Worm (Caenorhabditis elegans) whole organism, L4 larva: ENCODE results near the gene F35F11.2.

ENCODE experiments used
- F26F4.8 ChIP-seq: fragments of 200-800 bp; sonication (Bioruptor generic); conservative IDR thresholded peaks from 2 replicates; pipeline ENCODE4 v1.3.6; 2022; ENCODE audit warnings: missing genetic modification characterization, missing compliant biosample characterization
- F37D6.2 ChIP-seq: sonication (generic microtip); optimal IDR thresholded peaks from 2 replicates; lab custom pipeline; 2016; ENCODE audit warnings: mild to moderate bottlenecking, missing genetic modification characterization, missing compliant biosample characterization
- T20F7.1 ChIP-seq: fragments of 200-800 bp; sonication (Bioruptor generic); optimal IDR thresholded peaks from 2 replicates; lab custom pipeline; 2018; ENCODE audit warnings: mild to moderate bottlenecking, missing genetic modification characterization, missing compliant biosample characterization
- Y5F2A.4 ChIP-seq: fragments of 200-800 bp; sonication (Bioruptor generic); optimal IDR thresholded peaks from 2 replicates; lab custom pipeline; 2018; ENCODE audit warnings: mild to moderate bottlenecking, missing genetic modification characterization, missing compliant biosample characterization
- ZK546.5 ChIP-seq, 2 experiments: sonication (generic microtip); optimal IDR thresholded peaks; 2 replicates each; lab custom pipeline; 2017; ENCODE audit warnings: missing biosample characterization in 2 of 2, missing genetic modification characterization in 2 of 2
- aha-1 ChIP-seq: fragments of 150-350 bp; peaks from one replicate; lab custom pipeline; 2014; ENCODE audit warnings: missing biosample characterization, missing genetic modification characterization
- aly-2 ChIP-seq: sonication (generic microtip); optimal IDR thresholded peaks from 2 replicates; lab custom pipeline; 2018; ENCODE audit warnings: missing biosample characterization, missing genetic modification characterization
- arid-1 ChIP-seq: fragments of 200-800 bp; sonication (Bioruptor generic); conservative IDR thresholded peaks from 2 replicates; pipeline ENCODE4 v1.3.6; 2022; ENCODE audit warnings: missing genetic modification reagents, missing genetic modification characterization, missing compliant biosample characterization
- attf-4 ChIP-seq: sonication (generic microtip); optimal IDR thresholded peaks from 3 replicates; lab custom pipeline; 2017; ENCODE audit warnings: missing biosample characterization, missing genetic modification characterization
- ceh-28 ChIP-seq: fragments of 150-350 bp; optimal IDR thresholded peaks from 2 replicates; lab custom pipeline; 2014; ENCODE audit warnings: missing biosample characterization, missing genetic modification reagents, missing genetic modification characterization
- ceh-44 ChIP-seq: fragments of 200-800 bp; sonication (Bioruptor generic); IDR thresholded peaks from 2 replicates; pipeline ENCODE4 v1.3.6; 2022; ENCODE audit warnings: missing genetic modification reagents, missing genetic modification characterization, missing compliant biosample characterization
- ceh-82 ChIP-seq: sonication (generic microtip); optimal IDR thresholded peaks from 2 replicates; lab custom pipeline; 2017; ENCODE audit warnings: missing biosample characterization, missing genetic modification characterization
- ces-1 ChIP-seq: fragments of 150-350 bp; sonication (generic microtip); optimal IDR thresholded peaks from 4 replicates; lab custom pipeline; 2014; ENCODE audit warnings: missing biosample characterization, missing genetic modification reagents, missing genetic modification characterization
- cey-2 ChIP-seq: sonication (generic microtip); optimal IDR thresholded peaks from 3 replicates; lab custom pipeline; 2017; ENCODE audit warnings: missing genetic modification characterization, mild to moderate bottlenecking, missing compliant biosample characterization, antibody characterized with exemption, borderline replicate concordance; ENCODE audit not compliant: insufficient read depth
- daf-12 ChIP-seq: fragments of 150-350 bp; optimal IDR thresholded peaks from 2 replicates; lab custom pipeline; 2014; ENCODE audit warnings: missing biosample characterization, missing genetic modification reagents, missing genetic modification characterization
- dmd-6 ChIP-seq: fragments of 200-800 bp; sonication (Bioruptor generic); IDR thresholded peaks from 2 replicates; pipeline ENCODE4 v1.3.6; 2022; ENCODE audit warnings: missing genetic modification reagents, missing genetic modification characterization, missing compliant biosample characterization
- dmd-8 ChIP-seq: fragments of 200-800 bp; sonication (Bioruptor generic); IDR thresholded peaks from 2 replicates; pipeline ENCODE4 v1.3.6; 2022; ENCODE audit warnings: missing genetic modification characterization, missing compliant biosample characterization
- dmd-9 ChIP-seq: fragments of 200-800 bp; sonication (Bioruptor generic); IDR thresholded peaks from 2 replicates; pipeline ENCODE4 v1.3.6; 2022; ENCODE audit warnings: missing genetic modification reagents, missing genetic modification characterization, missing compliant biosample characterization
- dpl-1 ChIP-seq: fragments of 150-350 bp; optimal IDR thresholded peaks from 2 replicates; lab custom pipeline; 2014; ENCODE audit warnings: missing biosample characterization, missing genetic modification reagents, missing genetic modification characterization
- duxl-1 ChIP-seq: sonication (generic microtip); optimal IDR thresholded peaks from 2 replicates; lab custom pipeline; 2016; ENCODE audit warnings: mild to moderate bottlenecking, missing genetic modification characterization, moderate library complexity, missing compliant biosample characterization; ENCODE audit not compliant: poor library complexity
- dve-1 ChIP-seq: sonication (generic microtip); optimal IDR thresholded peaks from 2 replicates; lab custom pipeline; 2017; ENCODE audit warnings: antibody characterized with exemption, mild to moderate bottlenecking, missing genetic modification characterization, missing compliant biosample characterization; ENCODE audit not compliant: insufficient read depth
- egl-43 ChIP-seq: fragments of 200-800 bp; sonication (Bioruptor generic); IDR thresholded peaks from 2 replicates; pipeline ENCODE4 v1.3.6; 2022; ENCODE audit warnings: missing genetic modification reagents, missing genetic modification characterization, missing compliant biosample characterization
- fkh-10 ChIP-seq: fragments of 150-350 bp; optimal IDR thresholded peaks from 2 replicates; lab custom pipeline; 2014; ENCODE audit warnings: missing biosample characterization, missing genetic modification reagents, missing genetic modification characterization
- fos-1 ChIP-seq: fragments of 150-350 bp; optimal IDR thresholded peaks from 2 replicates; lab custom pipeline; 2014; ENCODE audit warnings: missing biosample characterization, missing genetic modification characterization
- gei-8 ChIP-seq: fragments of 200-800 bp; sonication (Bioruptor generic); optimal IDR thresholded peaks from 2 replicates; lab custom pipeline; 2018; ENCODE audit warnings: mild to moderate bottlenecking, missing genetic modification characterization, missing compliant biosample characterization
- hlh-11 ChIP-seq: fragments of 200-800 bp; sonication (Bioruptor generic); optimal IDR thresholded peaks from 2 replicates; lab custom pipeline; 2018; ENCODE audit warnings: mild to moderate bottlenecking, missing genetic modification characterization, missing compliant biosample characterization
- hmg-1.1 ChIP-seq: fragments of 200-800 bp; sonication (Bioruptor generic); IDR thresholded peaks from 2 replicates; pipeline ENCODE4 v1.3.6; 2022; ENCODE audit warnings: missing genetic modification reagents, missing genetic modification characterization, missing compliant biosample characterization
- jun-1 ChIP-seq: fragments of 150-350 bp; optimal IDR thresholded peaks from 2 replicates; lab custom pipeline; 2014; ENCODE audit warnings: missing biosample characterization, missing genetic modification reagents, missing genetic modification characterization
- lin-1 ChIP-seq: fragments of 200-800 bp; sonication (Bioruptor generic); IDR thresholded peaks from 2 replicates; pipeline ENCODE4 v1.3.6; 2022; ENCODE audit warnings: missing genetic modification reagents, missing genetic modification characterization, missing compliant biosample characterization
- lin-13 ChIP-seq: fragments of 150-350 bp; optimal IDR thresholded peaks from 2 replicates; lab custom pipeline; 2014; ENCODE audit warnings: missing biosample characterization, missing genetic modification reagents, missing genetic modification characterization
- lin-15B ChIP-seq: fragments of 150-350 bp; sonication (generic microtip); optimal IDR thresholded peaks from 3 replicates; lab custom pipeline; 2014; ENCODE audit warnings: missing biosample characterization, missing genetic modification characterization
- lin-29 ChIP-seq: fragments of 200-800 bp; sonication (Bioruptor generic); IDR thresholded peaks from 2 replicates; pipeline ENCODE4 v1.3.6; 2022; ENCODE audit warnings: missing genetic modification reagents, missing genetic modification characterization, missing compliant biosample characterization
- lin-38 ChIP-seq: fragments of 200-800 bp; sonication (Bioruptor generic); IDR thresholded peaks from 2 replicates; pipeline ENCODE4 v1.3.6; 2022; ENCODE audit warnings: missing genetic modification reagents, missing genetic modification characterization, missing compliant biosample characterization
- lin-39 ChIP-seq: fragments of 150-350 bp; optimal IDR thresholded peaks from 2 replicates; lab custom pipeline; 2014; ENCODE audit warnings: missing biosample characterization, missing genetic modification reagents, missing genetic modification characterization
- madf-9 ChIP-seq: fragments of 200-800 bp; sonication (Bioruptor generic); conservative IDR thresholded peaks from 2 replicates; pipeline ENCODE4 v1.3.6; 2022; ENCODE audit warnings: missing genetic modification reagents, missing genetic modification characterization, missing compliant biosample characterization
- mes-2 ChIP-seq: sonication (generic microtip); optimal IDR thresholded peaks from 2 replicates; lab custom pipeline; 2016; ENCODE audit warnings: missing genotype, mild to moderate bottlenecking, missing genetic modification characterization, missing compliant biosample characterization; ENCODE audit not compliant: poor library complexity, severe bottlenecking
- nhr-111 ChIP-seq: fragments of 200-800 bp; sonication (Bioruptor generic); optimal IDR thresholded peaks from 2 replicates; lab custom pipeline; 2018; ENCODE audit warnings: mild to moderate bottlenecking, missing genetic modification characterization, missing compliant biosample characterization
- nhr-42 ChIP-seq: fragments of 200-800 bp; sonication (Bioruptor generic); IDR thresholded peaks from 2 replicates; pipeline ENCODE4 v1.3.6; 2022; ENCODE audit warnings: missing genetic modification characterization, missing compliant biosample characterization
- nhr-6 ChIP-seq: fragments of 150-350 bp; optimal IDR thresholded peaks from 2 replicates; lab custom pipeline; 2014; ENCODE audit warnings: missing biosample characterization, missing genetic modification characterization
- nhr-76 ChIP-seq: fragments of 150-350 bp; optimal IDR thresholded peaks from 2 replicates; lab custom pipeline; 2014; ENCODE audit warnings: missing biosample characterization, missing genetic modification characterization
- rbr-2 ChIP-seq: sonication (generic microtip); optimal IDR thresholded peaks from 2 replicates; lab custom pipeline; 2016; ENCODE audit warnings: missing genotype, missing genetic modification characterization, missing compliant biosample characterization
- saeg-2 ChIP-seq: fragments of 200-800 bp; sonication (Bioruptor generic); IDR thresholded peaks from 2 replicates; pipeline ENCODE4 v1.3.6; 2022; ENCODE audit warnings: missing genetic modification reagents, missing genetic modification characterization, missing compliant biosample characterization
- set-16 ChIP-seq: fragments of 200-800 bp; sonication (Bioruptor generic); IDR thresholded peaks from 2 replicates; pipeline ENCODE4 v1.3.6; 2022; ENCODE audit warnings: missing genetic modification reagents, missing genetic modification characterization, missing compliant biosample characterization
- skn-1 ChIP-seq: fragments of 150-350 bp; optimal IDR thresholded peaks from 2 replicates; lab custom pipeline; 2014; ENCODE audit warnings: missing biosample characterization, missing genetic modification characterization
- snpc-4 ChIP-seq: fragments of 150-350 bp; optimal IDR thresholded peaks from 2 replicates; lab custom pipeline; 2014; ENCODE audit warnings: missing biosample characterization, missing genetic modification characterization
- tag-97 ChIP-seq: fragments of 200-800 bp; sonication (Bioruptor generic); IDR thresholded peaks from 2 replicates; pipeline ENCODE4 v1.3.6; 2022; ENCODE audit warnings: missing genetic modification characterization, missing compliant biosample characterization
- vab-7 ChIP-seq: fragments of 200-800 bp; sonication (Bioruptor generic); IDR thresholded peaks from 2 replicates; pipeline ENCODE4 v1.3.6; 2022; ENCODE audit warnings: missing genetic modification reagents, missing genetic modification characterization, missing compliant biosample characterization
- zag-1 ChIP-seq: fragments of 150-350 bp; optimal IDR thresholded peaks from 2 replicates; lab custom pipeline; 2014; ENCODE audit warnings: missing biosample characterization, missing genetic modification characterization
- zfp-2 ChIP-seq: sonication (generic microtip); optimal IDR thresholded peaks from 2 replicates; lab custom pipeline; 2016; ENCODE audit warnings: mild to moderate bottlenecking, missing genetic modification characterization, missing compliant biosample characterization
- zfp-3 ChIP-seq: fragments of 200-800 bp; sonication (Bioruptor generic); conservative IDR thresholded peaks from 2 replicates; pipeline ENCODE4 v1.3.6; 2022; ENCODE audit warnings: missing genetic modification reagents, missing genetic modification characterization, missing compliant biosample characterization
- zip-11 ChIP-seq: fragments of 200-800 bp; sonication (Bioruptor generic); IDR thresholded peaks from 2 replicates; pipeline ENCODE4 v1.3.6; 2022; ENCODE audit warnings: missing genetic modification characterization, missing compliant biosample characterization
- ztf-11 ChIP-seq: fragments of 150-350 bp; optimal IDR thresholded peaks from 2 replicates; lab custom pipeline; 2014; ENCODE audit warnings: missing biosample characterization, missing genetic modification characterization

F35F11.2 gene

ce11 chrIV:4019836-4020235 is 20.2 kb upstream of the F35F11.2 start (continued):
- no peak for TF ChIP-seq F37D6.2
- TF ChIP-seq snpc-4 (tag; lab: Kevin White, UChicago), result no peak
- no peak for TF ChIP-seq arid-1 (GFP tag; lab: Robert Waterston, UW)
- 0 out of 2 replicates have a peak, but pooled peaks have one; percentile 26 for TF ChIP-seq dmd-9 (GFP tag; lab: Robert Waterston, UW)
- TF ChIP-seq madf-9 (GFP tag; lab: Robert Waterston, UW), result 0 out of 2 replicates have a peak, but pooled peaks have one; percentile 19
- TF ChIP-seq saeg-2 (GFP tag; lab: Robert Waterston, UW), result 0 out of 2 replicates have a peak, but pooled peaks have one; percentile 34
- TF ChIP-seq daf-12, result no peak
- TF ChIP-seq egl-43, result 0 out of 2 replicates have a peak, but pooled peaks have one; percentile 41
- TF ChIP-seq ceh-44 (GFP tag; lab: Robert Waterston, UW), result no peak
- no peak for TF ChIP-seq gei-8 (GFP tag; lab: Kevin White, UChicago)
- TF ChIP-seq tag-97, result no peak
- peak; percentile 24; the same call in 1 of the 2 replicates for TF ChIP-seq lin-1 (GFP tag; lab: Robert Waterston, UW)
- peak; percentile 92 for TF ChIP-seq hlh-11
- no peak for TF ChIP-seq lin-39
- TF ChIP-seq fkh-10 (GFP tag; lab: Kevin White, UChicago), result no peak
- peak; percentile 81 for TF ChIP-seq hmg-1.1 (GFP tag; lab: Robert Waterston, UW)
- TF ChIP-seq nhr-76 (tag; lab: Kevin White, UChicago), result peak; percentile 5
- TF ChIP-seq vab-7, result no peak
- peak; percentile 61 for TF ChIP-seq jun-1 (tag; lab: Kevin White, UChicago)
- TF ChIP-seq aly-2 (tag; lab: Kevin White, UChicago), result no peak
- TF ChIP-seq ZK546.5 (tag; optimal IDR thresholded peaks at IDR 0.05; lab: Kevin White, UChicago), result no peak
- no peak for TF ChIP-seq dmd-8 (GFP tag; lab: Robert Waterston, UW)
- TF ChIP-seq lin-15B (tag; lab: Kevin White, UChicago), result no peak
- TF ChIP-seq zag-1 (tag; lab: Kevin White, UChicago), result no peak
- TF ChIP-seq nhr-111 (GFP tag; lab: Kevin White, UChicago), result no peak
- no peak for TF ChIP-seq zfp-2 (tag; lab: Kevin White, UChicago)
- no peak for TF ChIP-seq attf-4
- no peak for TF ChIP-seq skn-1
- TF ChIP-seq ztf-11 (tag; lab: Kevin White, UChicago), result no peak
- peak; percentile 44 for TF ChIP-seq set-16 (GFP tag; lab: Robert Waterston, UW)
- TF ChIP-seq aha-1 (tag; lab: Kevin White, UChicago), result peak; percentile 99
- peak; percentile 38 for TF ChIP-seq mes-2
- no peak for TF ChIP-seq zfp-3 (GFP tag; lab: Robert Waterston, UW)
- peak; percentile 85 for TF ChIP-seq dve-1 (tag; lab: Kevin White, UChicago)
- TF ChIP-seq dpl-1 (GFP tag; lab: Kevin White, UChicago), result peak; percentile 49
- peak; percentile 45 for TF ChIP-seq lin-13 (GFP tag; lab: Kevin White, UChicago)
- TF ChIP-seq nhr-42 (GFP tag; lab: Robert Waterston, UW), result no peak
- TF ChIP-seq F26F4.8 (GFP tag; lab: Robert Waterston, UW), result no peak
- no peak for TF ChIP-seq ceh-82 (tag; lab: Kevin White, UChicago)
- TF ChIP-seq ces-1 (GFP tag; lab: Kevin White, UChicago), result peak; percentile 46
- TF ChIP-seq nhr-6 (tag; lab: Kevin White, UChicago), result peak; percentile 48
- no peak for TF ChIP-seq lin-29 (GFP tag; lab: Robert Waterston, UW)
- peak; percentile 83 for TF ChIP-seq rbr-2 (tag; lab: Kevin White, UChicago)
- no peak for TF ChIP-seq T20F7.1 (GFP tag; lab: Kevin White, UChicago)
- no peak for TF ChIP-seq fos-1 (tag; lab: Kevin White, UChicago)
- no peak for TF ChIP-seq zip-11 (GFP tag; lab: Robert Waterston, UW)
- no peak for TF ChIP-seq Y5F2A.4 (GFP tag; lab: Kevin White, UChicago)
- TF ChIP-seq lin-38 (GFP tag; lab: Robert Waterston, UW), result peak; percentile 41
- TF ChIP-seq duxl-1 (tag; lab: Kevin White, UChicago), result no peak
- TF ChIP-seq cey-2 (tag; lab: Kevin White, UChicago), result peak; percentile 19
- TF ChIP-seq dmd-6, result peak; percentile 75
- no peak for TF ChIP-seq ceh-28 (tag; lab: Kevin White, UChicago)
